Worm (Caenorhabditis elegans) whole organism, L4 larva: ENCODE results near the gene vps-50.

Experiments
- D1046.2 ChIP-seq: fragments of 200-800 bp; sonication (Bioruptor generic); IDR thresholded peaks from 2 replicates; pipeline ENCODE4 v1.3.6; 2022; ENCODE audit warnings: missing genetic modification characterization, missing compliant biosample characterization
- F49E8.2 ChIP-seq: sonication (generic microtip); optimal IDR thresholded peaks from 2 replicates; lab custom pipeline; 2016; ENCODE audit warnings: missing compliant biosample characterization, mild to moderate bottlenecking, missing genetic modification characterization, borderline replicate concordance
- daf-12 ChIP-seq: fragments of 150-350 bp; optimal IDR thresholded peaks from 2 replicates; lab custom pipeline; 2014; ENCODE audit warnings: missing biosample characterization, missing genetic modification reagents, missing genetic modification characterization
- daf-8 ChIP-seq: fragments of 200-800 bp; sonication (Bioruptor generic); IDR thresholded peaks from 2 replicates; pipeline ENCODE4 v1.3.6; 2022; ENCODE audit warnings: missing genetic modification characterization, missing compliant biosample characterization
- dmd-8 ChIP-seq: fragments of 200-800 bp; sonication (Bioruptor generic); IDR thresholded peaks from 2 replicates; pipeline ENCODE4 v1.3.6; 2022; ENCODE audit warnings: missing genetic modification characterization, missing compliant biosample characterization
- fkh-10 ChIP-seq: fragments of 150-350 bp; optimal IDR thresholded peaks from 2 replicates; lab custom pipeline; 2014; ENCODE audit warnings: missing biosample characterization, missing genetic modification reagents, missing genetic modification characterization
- lin-15B ChIP-seq: fragments of 150-350 bp; sonication (generic microtip); optimal IDR thresholded peaks from 3 replicates; lab custom pipeline; 2014; ENCODE audit warnings: missing biosample characterization, missing genetic modification characterization
- nhr-102 ChIP-seq: sonication (generic microtip); optimal IDR thresholded peaks from 2 replicates; lab custom pipeline; 2016; ENCODE audit warnings: mild to moderate bottlenecking, missing genetic modification characterization, moderate library complexity, missing compliant biosample characterization
- saeg-2 ChIP-seq: fragments of 200-800 bp; sonication (Bioruptor generic); IDR thresholded peaks from 2 replicates; pipeline ENCODE4 v1.3.6; 2022; ENCODE audit warnings: missing genetic modification reagents, missing genetic modification characterization, missing compliant biosample characterization
- sdz-12 ChIP-seq: fragments of 200-800 bp; sonication (Bioruptor generic); optimal IDR thresholded peaks from 2 replicates; lab custom pipeline; 2018; ENCODE audit warnings: mild to moderate bottlenecking, missing genetic modification characterization, missing compliant biosample characterization
- skn-1 ChIP-seq: fragments of 150-350 bp; optimal IDR thresholded peaks from 2 replicates; lab custom pipeline; 2014; ENCODE audit warnings: missing biosample characterization, missing genetic modification characterization
- snpc-4 ChIP-seq: fragments of 150-350 bp; optimal IDR thresholded peaks from 2 replicates; lab custom pipeline; 2014; ENCODE audit warnings: missing biosample characterization, missing genetic modification characterization
- zag-1 ChIP-seq: fragments of 150-350 bp; optimal IDR thresholded peaks from 2 replicates; lab custom pipeline; 2014; ENCODE audit warnings: missing biosample characterization, missing genetic modification characterization
- ztf-11 ChIP-seq: fragments of 150-350 bp; optimal IDR thresholded peaks from 2 replicates; lab custom pipeline; 2014; ENCODE audit warnings: missing biosample characterization, missing genetic modification characterization

- no peak for TF ChIP-seq lin-15B
- no peak for TF ChIP-seq D1046.2
- no peak for TF ChIP-seq nhr-102 (tag; lab: Kevin White, UChicago)
- no peak for TF ChIP-seq daf-8
- TF ChIP-seq dmd-8: no peak
- no peak for TF ChIP-seq snpc-4 (tag; lab: Kevin White, UChicago)
- no peak for TF ChIP-seq daf-12 (tag; lab: Kevin White, UChicago)
- TF ChIP-seq saeg-2 (GFP tag; lab: Robert Waterston, UW): no peak
- no peak for TF ChIP-seq zag-1 (tag; lab: Kevin White, UChicago)
- no peak for TF ChIP-seq sdz-12 (GFP tag; lab: Kevin White, UChicago)
- no peak for TF ChIP-seq F49E8.2
- TF ChIP-seq fkh-10 (GFP tag; lab: Kevin White, UChicago): no peak
- TF ChIP-seq skn-1: no peak
- no peak for TF ChIP-seq ztf-11 (tag; lab: Kevin White, UChicago)
Observed at ce11 chrIII:10820592-10821242, 48.3 kb upstream of the vps-50 start.
